Fruit fly (Drosophila melanogaster): ENCODE data around the gene anchor.

DNA sequence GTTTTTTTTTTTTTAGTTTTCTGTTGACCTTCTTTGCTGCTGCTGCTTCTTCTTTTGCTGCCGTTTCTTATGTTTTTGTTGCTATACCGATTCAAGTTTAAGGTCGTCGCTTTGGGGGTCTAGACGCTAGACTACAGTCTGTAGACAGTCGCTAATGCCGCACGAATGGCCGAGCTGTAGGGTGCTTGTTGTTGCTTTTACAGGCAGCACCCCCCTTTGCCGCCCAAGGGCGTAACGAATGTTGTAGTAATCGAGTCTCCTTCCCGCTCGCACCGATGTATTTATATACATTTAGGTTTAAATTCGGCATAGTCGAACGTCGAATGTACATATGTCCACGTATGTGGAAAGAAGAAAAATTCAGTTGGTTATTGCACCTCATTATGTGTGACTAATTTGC, 16.7 kb upstream of the anchor start:
- TF ChIP-seq CG7101 (tag; optimal IDR thresholded peaks at IDR 0.05) (no peak), kay (GFP tag; ENCODE audit: borderline replicate concordance) (no peak), Crg-1 (GFP tag; optimal IDR thresholded peaks at IDR 0.05) (no peak), pad (GFP tag; optimal IDR thresholded peaks at IDR 0.05) (no peak), CG7045 (GFP tag; optimal IDR thresholded peaks at IDR 0.05) (no peak)
